Worm (Caenorhabditis elegans): Measurements from ENCODE around the gene F41C3.1.

DNA sequence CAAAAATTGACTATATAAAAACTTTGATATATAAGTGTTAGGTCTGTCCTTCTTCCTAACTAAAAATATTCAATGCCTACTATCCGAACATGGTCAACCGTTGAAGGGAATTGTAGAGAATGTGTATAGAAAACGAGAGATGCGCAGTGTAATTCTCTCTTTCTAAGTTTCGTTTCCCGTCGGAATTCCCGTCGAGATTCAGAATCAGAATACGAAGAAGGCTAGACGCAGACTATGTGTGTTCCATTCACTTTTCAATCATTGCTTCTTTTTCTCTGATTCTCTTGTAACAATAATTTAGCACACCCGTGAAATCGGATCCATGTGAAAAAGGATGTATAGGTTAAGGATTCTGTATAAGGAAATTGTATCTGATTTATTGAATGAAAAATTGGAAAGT, 17.6 kb upstream of the F41C3.1 start:
- no peak for TF ChIP-seq him-1 (tag; optimal IDR thresholded peaks at IDR 0.05)
- TF ChIP-seq dao-5 (tag; optimal IDR thresholded peaks at IDR 0.05) = no peak
